Worm (Caenorhabditis elegans): ENCODE measurements around the gene C02E7.6.

ce11 chrV:4920690-4921152 is 1.7 kb downstream of the C02E7.6 start, which contains the start of the genes C02E7.8 and srh-23:
- no peak for TF ChIP-seq blmp-1 (tag; optimal IDR thresholded peaks at IDR 0.05)
- TF ChIP-seq mab-5 (tag; optimal IDR thresholded peaks at IDR 0.05), result no peak
- no peak for TF ChIP-seq nhr-28 (tag; optimal IDR thresholded peaks at IDR 0.05)
- no peak for TF ChIP-seq snpc-4 (tag; optimal IDR thresholded peaks at IDR 0.05)
- no peak for TF ChIP-seq nhr-237 (tag; optimal IDR thresholded peaks at IDR 0.05)
- no peak for TF ChIP-seq lsy-2 (tag; optimal IDR thresholded peaks at IDR 0.05)
- no peak for TF ChIP-seq nhr-76 (tag; optimal IDR thresholded peaks at IDR 0.05)
- no peak for TF ChIP-seq sptf-1 (tag; optimal IDR thresholded peaks at IDR 0.05)
- no peak for TF ChIP-seq lin-13 (tag; optimal IDR thresholded peaks at IDR 0.05)
- no peak for TF ChIP-seq drap-1 (GFP tag; optimal IDR thresholded peaks at IDR 0.05)
